Fruit fly (Drosophila melanogaster): ENCODE data around the gene eIF2alpha.
A peak's percentile ranks its signal among the peaks of the same experiment; 100 is the strongest.

Gene eIF2alpha

DNA sequence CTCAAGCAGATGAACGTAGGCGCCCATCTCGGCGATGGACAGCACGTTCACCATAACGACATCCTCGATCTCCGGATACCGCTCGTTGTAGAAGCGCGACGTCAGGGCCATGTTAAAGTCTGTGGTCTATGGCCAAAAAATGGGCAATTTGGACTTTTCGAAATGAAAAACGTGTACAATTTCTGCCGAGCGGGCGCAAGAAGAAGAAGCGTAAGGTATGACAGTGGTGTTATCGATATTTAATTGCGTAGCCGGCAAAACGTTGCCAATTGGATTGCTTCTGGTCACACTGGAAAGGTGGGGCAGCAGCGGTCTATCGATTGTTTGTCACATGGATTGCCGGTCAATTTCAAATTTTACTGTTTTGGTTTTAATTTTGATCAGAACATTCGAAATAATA lies at the start of gene eIF2alpha:
Gene eIF2alpha, minus strand, starts transcription at position 225 of the 400 bp plus-strand sequence.
- no peak for TF ChIP-seq EcR (GFP tag; optimal IDR thresholded peaks at IDR 0.05)
- TF ChIP-seq CG12605 (GFP tag; IDR thresholded peaks at IDR 0.05), result 0 out of 2 replicates have a peak, but pooled peaks have one; percentile 18

dm6 chrX:16484533-16484932 lies 37.7 kb upstream of the eIF2alpha start:
- TF ChIP-seq CG12605 (GFP tag; IDR thresholded peaks at IDR 0.05) (no peak), CG8159 (tag; optimal IDR thresholded peaks at IDR 0.05) (no peak), CG15710 (tag; optimal IDR thresholded peaks at IDR 0.05) (no peak), CG17806 (tag; optimal IDR thresholded peaks at IDR 0.05) (no peak), CG14655 (GFP tag; optimal IDR thresholded peaks at IDR 0.05) (no peak), CG8301 (tag; optimal IDR thresholded peaks at IDR 0.05) (no peak), rn (GFP tag; IDR thresholded peaks at IDR 0.05) (no peak), Pif1B (GFP tag; optimal IDR thresholded peaks at IDR 0.05) (no peak)

- TF ChIP-seq CG14655 (GFP tag; optimal IDR thresholded peaks at IDR 0.05), result peak; percentile 16
- no peak for TF ChIP-seq CG15710 (tag; optimal IDR thresholded peaks at IDR 0.05)
- TF ChIP-seq CG8159 (tag; optimal IDR thresholded peaks at IDR 0.05), result no peak
- TF ChIP-seq fd96Ca (GFP tag; IDR thresholded peaks at IDR 0.05), result no peak
- no peak for TF ChIP-seq Pif1B (GFP tag; optimal IDR thresholded peaks at IDR 0.05)
- TF ChIP-seq rn (GFP tag; IDR thresholded peaks at IDR 0.05), result no peak
- TF ChIP-seq gl (tag; optimal IDR thresholded peaks at IDR 0.05), result no peak
- TF ChIP-seq CG13204 (GFP tag; optimal IDR thresholded peaks at IDR 0.05), result no peak
Observed at dm6 chrX:16458551-16458950, 11.8 kb upstream of the eIF2alpha start.

DNA sequence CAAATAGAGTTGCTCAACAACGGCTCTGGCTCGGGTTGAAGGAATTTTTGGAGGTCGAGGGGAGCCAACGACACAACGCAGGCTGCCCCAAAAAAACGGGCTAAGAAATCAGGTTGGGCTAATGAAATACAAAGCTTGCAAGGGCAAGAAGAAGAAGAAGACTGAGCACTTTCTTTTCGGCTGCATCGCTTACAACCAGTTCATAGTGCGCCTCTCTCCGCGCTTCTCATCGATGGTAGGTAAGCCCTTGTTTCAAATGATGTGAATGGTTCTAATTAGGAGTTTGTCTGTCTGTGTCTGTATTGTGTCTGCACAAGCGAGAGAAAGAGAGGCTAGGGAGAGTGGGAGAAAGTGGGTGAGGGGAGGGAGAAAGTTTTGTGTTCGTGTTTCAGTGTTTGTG lies 9.8 kb upstream of the eIF2alpha start:
- TF ChIP-seq D1 (tag; optimal IDR thresholded peaks at IDR 0.05) (no peak), CG8301 (tag; optimal IDR thresholded peaks at IDR 0.05) (no peak), CG4496 (GFP tag; IDR thresholded peaks at IDR 0.05) (no peak), CG10348 (GFP tag; IDR thresholded peaks at IDR 0.05) (no peak), CG8159 (tag; optimal IDR thresholded peaks at IDR 0.05) (no peak), rn (GFP tag; IDR thresholded peaks at IDR 0.05) (no peak), Pif1A (GFP tag; optimal IDR thresholded peaks at IDR 0.05) (no peak), CG13204 (GFP tag; optimal IDR thresholded peaks at IDR 0.05) (no peak), CG34367 (tag; optimal IDR thresholded peaks at IDR 0.05) (no peak), Snoo (tag; optimal IDR thresholded peaks at IDR 0.05) (no peak), Ets98B (GFP tag; IDR thresholded peaks at IDR 0.05) (no peak), fd96Ca (GFP tag; IDR thresholded peaks at IDR 0.05) (no peak), CG15710 (tag; optimal IDR thresholded peaks at IDR 0.05) (no peak), CG12605 (GFP tag; IDR thresholded peaks at IDR 0.05) (no peak), CG17806 (tag; optimal IDR thresholded peaks at IDR 0.05) (no peak)

dm6 chrX:16449316-16449715 lies 2.5 kb upstream of the eIF2alpha start:
- TF ChIP-seq CG4496 (GFP tag; IDR thresholded peaks at IDR 0.05) (no peak), fd96Ca (GFP tag; IDR thresholded peaks at IDR 0.05) (no peak), CG10348 (GFP tag; IDR thresholded peaks at IDR 0.05) (no peak), CG32121 (GFP tag; IDR thresholded peaks at IDR 0.05) (no peak), CG34367 (tag; optimal IDR thresholded peaks at IDR 0.05) (no peak), CG8301 (tag; optimal IDR thresholded peaks at IDR 0.05) (no peak), CG15710 (tag; optimal IDR thresholded peaks at IDR 0.05) (no peak), CG12605 (GFP tag; IDR thresholded peaks at IDR 0.05) (no peak), rn (GFP tag; IDR thresholded peaks at IDR 0.05) (no peak), CG8159 (tag; optimal IDR thresholded peaks at IDR 0.05) (no peak), gl (tag; optimal IDR thresholded peaks at IDR 0.05) (no peak), Pif1A (GFP tag; optimal IDR thresholded peaks at IDR 0.05) (no peak), D1 (tag; optimal IDR thresholded peaks at IDR 0.05) (no peak), Snoo (tag; optimal IDR thresholded peaks at IDR 0.05) (no peak), EcR (GFP tag; optimal IDR thresholded peaks at IDR 0.05) (no peak), Pif1B (GFP tag; optimal IDR thresholded peaks at IDR 0.05) (no peak), Ets98B (GFP tag; IDR thresholded peaks at IDR 0.05) (no peak), CG14655 (GFP tag; optimal IDR thresholded peaks at IDR 0.05) (no peak)

- TF ChIP-seq CG10348 (GFP tag; IDR thresholded peaks at IDR 0.05) (no peak), D1 (tag; optimal IDR thresholded peaks at IDR 0.05) (no peak), rn (GFP tag; IDR thresholded peaks at IDR 0.05) (peak; percentile 3; the same call in 1 of the 2 replicates), fd96Ca (GFP tag; IDR thresholded peaks at IDR 0.05) (no peak), gl (tag; optimal IDR thresholded peaks at IDR 0.05) (peak; percentile 63), Pif1B (GFP tag; optimal IDR thresholded peaks at IDR 0.05) (peak; percentile 62), CG4496 (GFP tag; IDR thresholded peaks at IDR 0.05) (peak; percentile 80), CG32121 (GFP tag; IDR thresholded peaks at IDR 0.05) (peak; percentile 85), CG8301 (tag; optimal IDR thresholded peaks at IDR 0.05) (peak; percentile 58), CG14655 (GFP tag; optimal IDR thresholded peaks at IDR 0.05) (no peak), CG34367 (tag; optimal IDR thresholded peaks at IDR 0.05) (peak; percentile 25), CG12605 (GFP tag; IDR thresholded peaks at IDR 0.05) (peak; percentile 70; the same call in 1 of the 2 replicates), EcR (GFP tag; optimal IDR thresholded peaks at IDR 0.05) (peak; percentile 92), Ets98B (GFP tag; IDR thresholded peaks at IDR 0.05) (peak; percentile 80), CG13204 (GFP tag; optimal IDR thresholded peaks at IDR 0.05) (peak; percentile 76), CG15710 (tag; optimal IDR thresholded peaks at IDR 0.05) (peak; percentile 62), Snoo (tag; optimal IDR thresholded peaks at IDR 0.05) (peak; percentile 63), CG8159 (tag; optimal IDR thresholded peaks at IDR 0.05) (peak; percentile 63), CG17806 (tag; optimal IDR thresholded peaks at IDR 0.05) (peak; percentile 17), CG9948 (tag; optimal IDR thresholded peaks at IDR 0.05) (peak; percentile 40), Pif1A (GFP tag; optimal IDR thresholded peaks at IDR 0.05) (peak; percentile 60)
Observed at dm6 chrX:16448252-16449191, 1.7 kb upstream of the eIF2alpha start, which contains the start of the genes CG34015 and eIF4H1. Gene CG34015, minus strand, starts transcription at chrX:16448302. Gene eIF4H1, plus strand, starts transcription at chrX:16448665.

All from whole organism, pupa.